Fruit fly (Drosophila melanogaster) whole organism, embryonic: ENCODE data around the gene ocn.

Source experiments
- CG10209 ChIP-seq: fragments of 200-800 bp; sonication (Bioruptor generic); optimal IDR thresholded peaks from 3 replicates; lab custom pipeline; 2017; ENCODE audit warnings: missing biosample characterization, mild to moderate bottlenecking, missing genetic modification characterization, missing genetic modification reagents
- CG10321 ChIP-seq: fragments of 200-800 bp; sonication (Bioruptor generic); IDR thresholded peaks from 2 replicates; pipeline ENCODE4 v1.3.6; 2022; ENCODE audit warnings: missing biosample characterization, missing genetic modification characterization
- CG10431 ChIP-seq: fragments of 200-800 bp; sonication (Bioruptor generic); optimal IDR thresholded peaks from 3 replicates; lab custom pipeline; 2018; ENCODE audit warnings: missing biosample characterization, mild to moderate bottlenecking, missing genetic modification characterization
- CG10654 ChIP-seq: fragments of 200-800 bp; sonication (Bioruptor generic); optimal IDR thresholded peaks from 2 replicates; lab custom pipeline; 2016; ENCODE audit warnings: missing biosample characterization, missing genetic modification characterization
- CG11696 ChIP-seq: fragments of 200-800 bp; sonication (Bioruptor generic); IDR thresholded peaks from 2 replicates; pipeline ENCODE4 v1.3.6; 2022; ENCODE audit warnings: missing biosample characterization, missing genetic modification characterization
- CG13123 ChIP-seq: fragments of 200-800 bp; sonication (Bioruptor generic); optimal IDR thresholded peaks from 2 replicates; lab custom pipeline; 2016; ENCODE audit warnings: missing biosample characterization, missing genetic modification characterization
- CG13894 ChIP-seq: fragments of 200-800 bp; sonication (Bioruptor generic); optimal IDR thresholded peaks from 3 replicates; lab custom pipeline; 2018; ENCODE audit warnings: missing biosample characterization, mild to moderate bottlenecking, missing genetic modification characterization, moderate library complexity
- CG16779 ChIP-seq: fragments of 200-800 bp; sonication (Bioruptor generic); IDR thresholded peaks from 2 replicates; pipeline ENCODE4 v1.3.6; 2022; ENCODE audit warnings: missing biosample characterization, missing genetic modification characterization
- CG2889 ChIP-seq: fragments of 200-800 bp; sonication (Bioruptor generic); IDR thresholded peaks from 3 replicates; pipeline ENCODE4 v1.3.6; 2022; ENCODE audit warnings: missing biosample characterization, missing genetic modification characterization
- CG3838 ChIP-seq: fragments of 200-800 bp; sonication (Bioruptor generic); optimal IDR thresholded peaks from 3 replicates; lab custom pipeline; 2016; ENCODE audit warnings: missing biosample characterization, missing genetic modification characterization
- CG4360 ChIP-seq: fragments of 200-800 bp; sonication (Bioruptor generic); IDR thresholded peaks from 2 replicates; pipeline ENCODE4 v1.3.6; 2022; ENCODE audit warnings: missing biosample characterization, missing genetic modification characterization
- CG4854 ChIP-seq: fragments of 200-800 bp; sonication (Bioruptor generic); optimal IDR thresholded peaks from 2 replicates; lab custom pipeline; 2016; ENCODE audit warnings: missing biosample characterization, missing genetic modification characterization, inconsistent platforms
- CG6654 ChIP-seq: fragments of 200-800 bp; sonication (Bioruptor generic); optimal IDR thresholded peaks from 2 replicates; lab custom pipeline; 2017; ENCODE audit warnings: missing biosample characterization, mild to moderate bottlenecking, missing genetic modification characterization
- CG6765 ChIP-seq: fragments of 200-800 bp; sonication (Bioruptor generic); optimal IDR thresholded peaks from 3 replicates; lab custom pipeline; 2017; ENCODE audit warnings: missing biosample characterization, mild to moderate bottlenecking, missing genetic modification characterization
- CG6813 ChIP-seq: fragments of 200-800 bp; sonication (Bioruptor generic); optimal IDR thresholded peaks from 2 replicates; lab custom pipeline; 2017; ENCODE audit warnings: missing biosample characterization, missing genetic modification characterization, mild to moderate bottlenecking, moderate library complexity, missing genetic modification reagents
- CG6854 ChIP-seq: fragments of 200-800 bp; sonication (Bioruptor generic); optimal IDR thresholded peaks from 3 replicates; lab custom pipeline; 2017; ENCODE audit warnings: missing biosample characterization, mild to moderate bottlenecking, missing genetic modification characterization
- CG7556 ChIP-seq: fragments of 200-800 bp; sonication (Bioruptor generic); optimal IDR thresholded peaks from 2 replicates; lab custom pipeline; 2017; ENCODE audit warnings: missing biosample characterization, mild to moderate bottlenecking, missing genetic modification characterization
- CG8388 ChIP-seq: fragments of 200-800 bp; sonication (Bioruptor generic); optimal IDR thresholded peaks from 2 replicates; lab custom pipeline; 2019; ENCODE audit warnings: missing biosample characterization, mild to moderate bottlenecking, missing genetic modification characterization, moderate library complexity
- CG8944 ChIP-seq: fragments of 200-800 bp; sonication (Bioruptor generic); optimal IDR thresholded peaks from 3 replicates; lab custom pipeline; 2016; ENCODE audit warnings: missing biosample characterization, missing genetic modification characterization
- D19B ChIP-seq: fragments of 200-800 bp; sonication (Bioruptor generic); optimal IDR thresholded peaks from 2 replicates; lab custom pipeline; 2017; ENCODE audit warnings: missing biosample characterization, mild to moderate bottlenecking, missing genetic modification characterization
- Fer2 ChIP-seq: fragments of 200-800 bp; sonication (Bioruptor generic); optimal IDR thresholded peaks from 2 replicates; lab custom pipeline; 2018; ENCODE audit warnings: missing biosample characterization, mild to moderate bottlenecking, missing genetic modification characterization, moderate library complexity
- H15 ChIP-seq: fragments of 200-800 bp; sonication (Bioruptor generic); IDR thresholded peaks from 3 replicates; pipeline ENCODE4 v1.3.6; 2022; ENCODE audit warnings: missing biosample characterization, missing genetic modification characterization
- HLH3B ChIP-seq: fragments of 200-800 bp; sonication (Bioruptor generic); IDR thresholded peaks from 2 replicates; pipeline ENCODE4 v1.3.6; 2022; ENCODE audit warnings: missing biosample characterization, missing genetic modification characterization
- HLHmδ ChIP-seq: fragments of 200-800 bp; sonication (Bioruptor generic); optimal IDR thresholded peaks from 2 replicates; lab custom pipeline; 2018; ENCODE audit warnings: missing biosample characterization, mild to moderate bottlenecking, missing genetic modification characterization, moderate library complexity
- Hr51 ChIP-seq, 2 experiments: fragments of 200-800 bp; sonication (Bioruptor generic); optimal IDR thresholded peaks; 2 replicates in 1 of 2; 3 replicates in 1 of 2; lab custom pipeline; 2016 to 2018; ENCODE audit warnings: missing biosample characterization in 2 of 2, missing genetic modification characterization in 2 of 2, mild to moderate bottlenecking in 1 of 2, moderate library complexity in 1 of 2
- Lim3 ChIP-seq: fragments of 200-800 bp; sonication (Bioruptor generic); IDR thresholded peaks from 2 replicates; pipeline ENCODE4 v1.3.6; 2022; ENCODE audit warnings: missing biosample characterization, missing genetic modification characterization
- Sin3A ChIP-seq: fragments of >200 bp; optimal IDR thresholded peaks from 2 replicates; lab custom pipeline; 2018
- Taf1 ChIP-seq: fragments of 200-800 bp; sonication (Bioruptor generic); IDR thresholded peaks from 2 replicates; pipeline ENCODE4 v1.3.6; 2022; ENCODE audit warnings: missing biosample characterization, missing genetic modification characterization
- ara ChIP-seq: fragments of 200-800 bp; sonication (Bioruptor generic); IDR thresholded peaks from 2 replicates; pipeline ENCODE4 v1.3.6; 2022; ENCODE audit warnings: missing biosample characterization, missing genetic modification characterization
- az2 ChIP-seq: fragments of 200-800 bp; sonication (Bioruptor generic); optimal IDR thresholded peaks from 3 replicates; lab custom pipeline; 2016; ENCODE audit warnings: missing biosample characterization, missing genetic modification characterization
- br ChIP-seq: fragments of >200 bp; optimal IDR thresholded peaks from 2 replicates; lab custom pipeline; 2017
- cad ChIP-seq: fragments of >200 bp; optimal IDR thresholded peaks from 2 replicates; lab custom pipeline; 2017; ENCODE audit warnings: missing biosample characterization, missing genetic modification characterization
- fru ChIP-seq: fragments of >200 bp; optimal IDR thresholded peaks from 2 replicates; lab custom pipeline; 2017
- gem ChIP-seq: fragments of 200-800 bp; sonication (Bioruptor generic); optimal IDR thresholded peaks from 2 replicates; lab custom pipeline; 2019; ENCODE audit warnings: missing biosample characterization, mild to moderate bottlenecking, missing genetic modification characterization, moderate library complexity
- h ChIP-seq: fragments of >200 bp; optimal IDR thresholded peaks from 2 replicates; lab custom pipeline; 2017
- inv ChIP-seq: fragments of 200-800 bp; sonication (Bioruptor generic); IDR thresholded peaks from 2 replicates; pipeline ENCODE4 v1.3.6; 2022; ENCODE audit warnings: missing biosample characterization, missing genetic modification characterization; ENCODE audit not compliant: partially characterized antibody
- jing ChIP-seq: fragments of 200-800 bp; sonication (Bioruptor generic); optimal IDR thresholded peaks from 2 replicates; lab custom pipeline; 2018; ENCODE audit warnings: missing biosample characterization, mild to moderate bottlenecking, missing genetic modification characterization
- knrl ChIP-seq: fragments of 200-800 bp; sonication (Bioruptor generic); IDR thresholded peaks from 3 replicates; pipeline ENCODE4 v1.3.6; 2022; ENCODE audit warnings: missing biosample characterization, missing genetic modification characterization; ENCODE audit not compliant: partially characterized antibody
- lilli ChIP-seq: fragments of 200-800 bp; sonication (Bioruptor generic); optimal IDR thresholded peaks from 3 replicates; lab custom pipeline; 2016; ENCODE audit warnings: missing biosample characterization, missing genetic modification characterization
- nerfin-2 ChIP-seq: fragments of 200-800 bp; sonication (Bioruptor generic); IDR thresholded peaks from 2 replicates; pipeline ENCODE4 v1.3.6; 2022; ENCODE audit warnings: missing biosample characterization, missing genetic modification characterization; ENCODE audit not compliant: partially characterized antibody
- onecut ChIP-seq: fragments of 200-800 bp; sonication (Bioruptor generic); IDR thresholded peaks from 2 replicates; pipeline ENCODE4 v1.3.6; 2022; ENCODE audit warnings: missing biosample characterization, missing genetic modification characterization
- repo ChIP-seq: fragments of 200-800 bp; sonication (Bioruptor generic); optimal IDR thresholded peaks from 2 replicates; lab custom pipeline; 2016; ENCODE audit warnings: missing biosample characterization, missing genetic modification characterization
- schlank ChIP-seq: fragments of 200-800 bp; sonication (Bioruptor generic); optimal IDR thresholded peaks from 2 replicates; lab custom pipeline; 2018; ENCODE audit warnings: missing biosample characterization, mild to moderate bottlenecking, missing genetic modification characterization
- sim ChIP-seq: fragments of 200-800 bp; sonication (Bioruptor generic); IDR thresholded peaks from 2 replicates; pipeline ENCODE4 v1.3.6; 2022; ENCODE audit warnings: missing biosample characterization, missing genetic modification characterization
- sima ChIP-seq: fragments of 200-800 bp; sonication (Bioruptor generic); optimal IDR thresholded peaks from 2 replicates; lab custom pipeline; 2016; ENCODE audit warnings: missing biosample characterization, missing genetic modification characterization
- slbo ChIP-seq: fragments of 200-800 bp; sonication (Bioruptor generic); IDR thresholded peaks from 2 replicates; pipeline ENCODE4 v1.3.6; 2022; ENCODE audit warnings: missing biosample characterization, missing genetic modification characterization
- slp2 ChIP-seq: fragments of 200-800 bp; sonication (Bioruptor generic); optimal IDR thresholded peaks from 2 replicates; lab custom pipeline; 2016; ENCODE audit warnings: missing biosample characterization, missing genetic modification characterization
- sna ChIP-seq: fragments of 200-800 bp; sonication (Bioruptor generic); IDR thresholded peaks from 2 replicates; pipeline ENCODE4 v1.3.6; 2022; ENCODE audit warnings: missing biosample characterization, missing genetic modification characterization; ENCODE audit not compliant: partially characterized antibody
- tin ChIP-seq: fragments of 200-800 bp; sonication (Bioruptor generic); optimal IDR thresholded peaks from 3 replicates; lab custom pipeline; 2016; ENCODE audit warnings: missing biosample characterization, missing genetic modification characterization
- tx ChIP-seq: fragments of 200-800 bp; sonication (Bioruptor generic); optimal IDR thresholded peaks from 2 replicates; lab custom pipeline; 2016; ENCODE audit warnings: missing biosample characterization, missing genetic modification characterization
- usp ChIP-seq: fragments of >200 bp; optimal IDR thresholded peaks from 2 replicates; lab custom pipeline; 2017; ENCODE audit warnings: missing biosample characterization, missing genetic modification characterization
- vfl ChIP-seq: fragments of 200-800 bp; sonication (Bioruptor generic); optimal IDR thresholded peaks from 2 replicates; lab custom pipeline; 2016; ENCODE audit warnings: missing biosample characterization, missing genetic modification characterization
- wdn ChIP-seq: fragments of 200-800 bp; sonication (Bioruptor generic); IDR thresholded peaks from 2 replicates; pipeline ENCODE4 v1.3.6; 2022; ENCODE audit warnings: missing biosample characterization, missing genetic modification characterization
- wek ChIP-seq: fragments of 200-800 bp; sonication (Bioruptor generic); optimal IDR thresholded peaks from 3 replicates; lab custom pipeline; 2018; ENCODE audit warnings: missing biosample characterization, mild to moderate bottlenecking, missing genetic modification characterization, moderate library complexity

ocn gene

DNA sequence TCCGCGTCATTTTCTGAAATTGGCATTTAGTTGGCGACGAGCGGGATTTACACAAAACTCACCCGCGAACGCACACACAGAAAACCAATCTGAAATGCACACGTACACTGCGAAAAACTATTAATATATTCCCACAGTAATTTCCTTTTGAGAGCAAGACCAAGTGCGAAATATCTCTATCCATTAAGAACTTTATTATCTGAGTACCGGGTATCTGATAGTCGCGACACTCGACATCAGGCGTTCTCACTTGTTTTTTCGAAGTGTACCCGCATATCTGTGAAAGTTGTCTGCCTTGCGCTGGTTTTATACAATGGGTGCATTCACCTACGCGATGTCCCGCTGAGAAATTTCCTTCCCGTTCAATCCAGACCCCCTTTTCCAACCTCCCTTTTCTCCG is 38.6 kb upstream of the ocn start (continued):
- TF ChIP-seq jing (GFP tag; lab: Kevin White, UChicago) (no peak), wdn (GFP tag; lab: Robert Waterston, UW) (no peak), CG6765 (GFP tag; lab: Kevin White, UChicago) (no peak), CG10209 (GFP tag; lab: Kevin White, UChicago) (no peak), slp2 (GFP tag; lab: Kevin White, UChicago) (no peak), CG10431 (no peak), Taf1 (GFP tag; lab: Robert Waterston, UW) (no peak), CG3838 (no peak), slbo (GFP tag; lab: Robert Waterston, UW) (no peak), CG13894 (tag; lab: Kevin White, UChicago) (no peak), Lim3 (no peak), cad (GFP tag; lab: Kevin White, UChicago) (no peak), h (lab: Kevin White, UChicago) (no peak), schlank (tag; lab: Kevin White, UChicago) (no peak), CG4854 (GFP tag; lab: Kevin White, UChicago) (no peak), Fer2 (tag; lab: Kevin White, UChicago) (no peak), vfl (GFP tag; lab: Kevin White, UChicago) (no peak), CG10654 (GFP tag; lab: Kevin White, UChicago) (no peak), CG8388 (GFP tag; lab: Kevin White, UChicago) (no peak), onecut (no peak), HLH3B (GFP tag; lab: Robert Waterston, UW) (peak; percentile 40; the same call in 1 of the 2 replicates), HLHmδ (GFP tag; lab: Kevin White, UChicago) (no peak), wek (GFP tag; lab: Kevin White, UChicago) (no peak), CG6854 (GFP tag; lab: Kevin White, UChicago) (no peak), CG10321 (GFP tag; lab: Robert Waterston, UW) (no peak), CG4360 (GFP tag; lab: Robert Waterston, UW) (no peak), knrl (GFP tag; lab: Robert Waterston, UW) (no peak), br (lab: Kevin White, UChicago) (no peak), CG6813 (GFP tag; lab: Kevin White, UChicago) (no peak), CG11696 (no peak), usp (no peak), ara (GFP tag; lab: Robert Waterston, UW) (no peak), sima (GFP tag; lab: Kevin White, UChicago) (no peak), sim (GFP tag; lab: Robert Waterston, UW) (no peak), gem (peak; percentile 49), CG8944 (GFP tag; lab: Kevin White, UChicago) (no peak), az2 (GFP tag; lab: Kevin White, UChicago) (peak; percentile 26), lilli (GFP tag; lab: Kevin White, UChicago) (no peak), sna (GFP tag; lab: Robert Waterston, UW) (no peak), CG2889 (GFP tag; lab: Robert Waterston, UW) (no peak), repo (no peak), tin (GFP tag; lab: Kevin White, UChicago) (peak; percentile 13), CG16779 (GFP tag; lab: Robert Waterston, UW) (no peak), D19B (GFP tag; lab: Kevin White, UChicago) (no peak), Hr51 (GFP tag; optimal IDR thresholded peaks at IDR 0.05; lab: Kevin White, UChicago) (no peak), fru (no peak), tx (peak; percentile 29), H15 (GFP tag; lab: Robert Waterston, UW) (no peak), nerfin-2 (GFP tag; lab: Robert Waterston, UW) (no peak), CG7556 (no peak), CG6654 (GFP tag; lab: Kevin White, UChicago) (no peak), inv (peak; percentile 17; the same call in 1 of the 2 replicates), CG13123 (GFP tag; lab: Kevin White, UChicago) (no peak), Sin3A (no peak)
